Worm (Caenorhabditis elegans): ENCODE measurements around the gene srh-18.

Gene srh-18

DNA sequence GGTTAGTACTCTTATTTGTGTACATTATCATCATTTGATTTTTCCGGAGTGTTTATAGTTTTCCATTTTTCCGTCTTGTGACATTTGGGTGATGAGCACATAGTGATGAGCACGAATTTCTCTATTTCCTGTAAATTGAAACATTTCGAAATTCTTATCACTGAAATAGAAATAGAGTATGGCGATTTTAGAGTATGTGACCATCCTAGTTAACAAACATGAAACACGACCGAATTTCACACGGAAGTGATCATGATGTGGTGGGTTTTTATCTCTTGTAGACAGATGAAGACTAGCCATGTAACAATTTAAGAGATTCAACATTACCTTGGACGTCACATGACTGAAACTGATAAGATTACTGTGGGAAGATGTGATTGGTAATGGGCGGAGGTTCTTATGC lies 49.0 kb upstream of the srh-18 start (continued):
- TF ChIP-seq unc-30 (tag; optimal IDR thresholded peaks at IDR 0.05) (no peak), tbx-2 (tag; optimal IDR thresholded peaks at IDR 0.05) (no peak), pqm-1 (tag; optimal IDR thresholded peaks at IDR 0.05) (peak; percentile 86), nhr-20 (tag; optimal IDR thresholded peaks at IDR 0.05) (peak; percentile 25), mep-1 (tag; optimal IDR thresholded peaks at IDR 0.05) (no peak), C16A3.4 (tag; optimal IDR thresholded peaks at IDR 0.05) (no peak), hpl-2 (GFP tag; optimal IDR thresholded peaks at IDR 0.05) (peak; percentile 83), blmp-1 (tag; optimal IDR thresholded peaks at IDR 0.05) (no peak), unc-62 (GFP tag; optimal IDR thresholded peaks at IDR 0.05) (no peak), rnt-1 (tag; optimal IDR thresholded peaks at IDR 0.05) (no peak), xbp-1 (tag; optimal IDR thresholded peaks at IDR 0.05) (no peak), jun-1 (tag; optimal IDR thresholded peaks at IDR 0.05) (peak; percentile 87), dsc-1 (tag; optimal IDR thresholded peaks at IDR 0.05) (no peak), isw-1 (GFP tag; IDR thresholded peaks at IDR 0.05) (no peak), ets-5 (GFP tag; IDR thresholded peaks at IDR 0.05) (no peak), F16B12.6 (tag; optimal IDR thresholded peaks at IDR 0.05) (no peak), elt-2 (tag; optimal IDR thresholded peaks at IDR 0.05) (peak; percentile 100), skn-1 (tag; optimal IDR thresholded peaks at IDR 0.05) (no peak), nhr-76 (tag; optimal IDR thresholded peaks at IDR 0.05) (no peak), swsn-7 (tag; optimal IDR thresholded peaks at IDR 0.05) (no peak), nhr-77 (tag; optimal IDR thresholded peaks at IDR 0.05) (no peak), C34B4.2 (tag; optimal IDR thresholded peaks at IDR 0.05) (no peak), fkh-8 (tag; optimal IDR thresholded peaks at IDR 0.05) (no peak), nhr-90 (tag; optimal IDR thresholded peaks at IDR 0.05; ENCODE audit: poor library complexity) (peak; percentile 58), mab-9 (GFP tag; IDR thresholded peaks at IDR 0.05) (no peak), fkh-4 (tag; optimal IDR thresholded peaks at IDR 0.05; ENCODE audit: borderline replicate concordance) (no peak), nhr-71 (tag; optimal IDR thresholded peaks at IDR 0.05) (peak; percentile 44), nhr-28 (tag; optimal IDR thresholded peaks at IDR 0.05) (no peak), lin-35 (GFP tag; optimal IDR thresholded peaks at IDR 0.05) (peak in 1 of 2 experiments; percentile 59), mef-2 (tag; optimal IDR thresholded peaks at IDR 0.05) (no peak), efl-3 (GFP tag; optimal IDR thresholded peaks at IDR 0.05) (no peak), zip-4 (GFP tag; optimal IDR thresholded peaks at IDR 0.05) (no peak), unc-86 (tag; optimal IDR thresholded peaks at IDR 0.05) (no peak), unc-98 (GFP tag; IDR thresholded peaks at IDR 0.05) (no peak), nhr-12 (tag; optimal IDR thresholded peaks at IDR 0.05) (no peak), Y116A8C.19 (tag; optimal IDR thresholded peaks at IDR 0.05; ENCODE audit: borderline replicate concordance) (no peak)

DNA sequence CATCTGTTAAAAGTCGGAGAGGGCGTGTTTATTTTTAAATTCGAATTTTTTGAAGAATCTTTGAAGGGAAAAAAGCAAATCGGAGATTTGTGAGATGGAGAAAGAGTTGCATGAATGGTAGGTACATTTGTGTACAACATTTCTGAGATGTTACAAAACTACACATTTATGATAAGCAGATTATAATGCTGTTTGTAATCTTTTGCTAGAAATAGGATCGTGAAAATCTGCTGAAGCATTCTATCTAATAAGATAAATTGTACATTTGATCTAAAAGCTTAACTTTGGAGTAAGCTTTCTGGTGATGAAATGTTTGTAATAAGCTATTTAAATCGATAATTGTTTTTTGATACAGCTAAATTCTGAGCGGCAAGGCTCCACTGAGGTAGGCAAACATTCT lies 46.0 kb upstream of the srh-18 start:
- TF ChIP-seq ceh-88 (GFP tag; IDR thresholded peaks at IDR 0.05) (no peak), fos-1 (tag; optimal IDR thresholded peaks at IDR 0.05) (no peak), unc-62 (GFP tag; optimal IDR thresholded peaks at IDR 0.05) (no peak), zag-1 (tag; optimal IDR thresholded peaks at IDR 0.05) (no peak), elt-3 (tag; optimal IDR thresholded peaks at IDR 0.05) (no peak), hpl-2 (GFP tag; optimal IDR thresholded peaks at IDR 0.05) (no peak)

DNA sequence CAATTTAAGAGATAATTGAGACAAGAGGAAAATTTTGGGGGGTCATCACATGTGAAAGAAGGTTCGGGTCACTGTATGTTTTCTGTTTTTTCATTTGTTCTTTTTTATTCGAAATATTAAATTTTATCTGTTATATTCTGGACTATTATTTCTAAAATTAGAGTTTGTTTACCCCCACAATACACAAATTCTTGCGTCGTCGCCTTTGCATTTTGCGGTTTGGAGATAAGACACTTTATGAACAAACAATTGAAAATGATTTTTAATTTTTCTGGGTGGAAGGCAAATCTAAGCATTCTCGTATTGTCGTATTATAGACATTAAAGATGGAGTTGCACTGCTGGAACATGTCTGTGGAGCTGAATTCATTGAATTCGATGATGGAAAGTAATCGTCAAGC lies 45.0 kb upstream of the srh-18 start:
- TF ChIP-seq swsn-7 (tag; optimal IDR thresholded peaks at IDR 0.05) (no peak), jun-1 (tag; optimal IDR thresholded peaks at IDR 0.05) (no peak), elt-2 (tag; optimal IDR thresholded peaks at IDR 0.05) (peak; percentile 54)

DNA sequence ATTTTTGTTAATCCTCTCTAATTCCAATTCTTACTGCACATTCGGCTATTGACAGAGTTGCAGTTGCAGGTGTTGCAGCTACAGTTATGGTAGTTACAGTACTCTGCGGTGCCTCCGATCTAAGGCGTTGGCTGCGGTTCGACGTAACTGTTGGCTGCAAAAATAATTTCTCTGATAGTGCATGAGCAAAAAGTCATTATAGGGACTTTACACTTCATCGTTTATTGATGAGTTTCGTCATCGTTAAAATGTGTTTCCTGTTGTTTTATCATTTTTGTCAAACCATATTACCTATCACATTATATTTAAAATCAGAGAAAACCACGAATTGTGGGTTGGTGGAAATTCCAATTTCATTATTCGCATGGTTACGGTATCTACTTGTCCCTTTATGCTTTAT lies 43.6 kb upstream of the srh-18 start:
- no peak for TF ChIP-seq unc-98 (GFP tag; IDR thresholded peaks at IDR 0.05)
- TF ChIP-seq F16B12.6 (tag; optimal IDR thresholded peaks at IDR 0.05): no peak
- peak; percentile 38 for TF ChIP-seq pax-3 (tag; optimal IDR thresholded peaks at IDR 0.05)
- no peak for TF ChIP-seq tlp-1 (tag; optimal IDR thresholded peaks at IDR 0.05)
- TF ChIP-seq ces-1 (GFP tag; optimal IDR thresholded peaks at IDR 0.05): no peak
- TF ChIP-seq snu-23 (GFP tag; optimal IDR thresholded peaks at IDR 0.05): no peak
- TF ChIP-seq fkh-4 (tag; optimal IDR thresholded peaks at IDR 0.05; ENCODE audit: borderline replicate concordance): no peak
- TF ChIP-seq efl-1 (optimal IDR thresholded peaks at IDR 0.05): no peak
- no peak for TF ChIP-seq efl-1 (GFP tag; optimal IDR thresholded peaks at IDR 0.05 in 1 of 2)
- TF ChIP-seq hlh-4 (tag; optimal IDR thresholded peaks at IDR 0.05): no peak
- TF ChIP-seq elt-2 (tag; optimal IDR thresholded peaks at IDR 0.05): peak; percentile 52
